Worm (Caenorhabditis elegans) whole organism, young adult: Measurements from ENCODE around the gene rsf-1.
A peak's percentile ranks its signal among the peaks of the same experiment; 100 is the strongest.

Experiments used
- D2030.7 ChIP-seq: fragments of 200-800 bp; sonication (Bioruptor generic); IDR thresholded peaks from 2 replicates; pipeline ENCODE4 v1.3.6; 2022; ENCODE audit warnings: missing genetic modification reagents, missing genetic modification characterization, missing compliant biosample characterization
- Y95B8A.8 ChIP-seq: fragments of 200-800 bp; sonication (Bioruptor generic); IDR thresholded peaks from 2 replicates; pipeline ENCODE4 v1.3.6; 2022; ENCODE audit warnings: missing genetic modification reagents, missing genetic modification characterization, missing compliant biosample characterization
- cebp-1 ChIP-seq, 2 experiments: fragments of 200-800 bp in 1 of 2; sonication (Bioruptor generic) in 1 of 2; sonication (generic microtip) in 1 of 2; IDR thresholded peaks in 1 of 2; optimal IDR thresholded peaks in 1 of 2; 2 replicates each; pipeline versions ENCODE4 v1.3.6 to Lab custom; 2017 to 2022; ENCODE audit warnings: missing compliant biosample characterization in 2 of 2, missing genetic modification characterization in 2 of 2, mild to moderate bottlenecking in 1 of 2, missing genetic modification reagents in 1 of 2, moderate library complexity in 1 of 2
- ceh-40 ChIP-seq: fragments of 200-800 bp; sonication (Bioruptor generic); IDR thresholded peaks from 2 replicates; pipeline ENCODE4 v1.3.6; 2022; ENCODE audit warnings: missing genetic modification characterization, missing compliant biosample characterization
- egl-44 ChIP-seq: fragments of 200-800 bp; sonication (Bioruptor generic); IDR thresholded peaks from 2 replicates; pipeline ENCODE4 v1.3.6; 2022; ENCODE audit warnings: missing genetic modification reagents, missing genetic modification characterization, missing compliant biosample characterization
- egrh-3 ChIP-seq: fragments of 200-800 bp; sonication (Bioruptor generic); IDR thresholded peaks from 2 replicates; pipeline ENCODE4 v1.3.6; 2022; ENCODE audit warnings: missing genetic modification reagents, missing genetic modification characterization, missing compliant biosample characterization
- let-607 ChIP-seq, 2 experiments: fragments of 200-800 bp in 1 of 2; sonication (Bioruptor generic) in 1 of 2; sonication (generic microtip) in 1 of 2; optimal IDR thresholded peaks; 2 replicates each; lab custom pipeline; 2016 to 2018; ENCODE audit warnings: mild to moderate bottlenecking in 2 of 2, missing compliant biosample characterization in 2 of 2, missing genetic modification characterization in 2 of 2, moderate library complexity in 2 of 2, missing genotype in 1 of 2
- lin-26 ChIP-seq: fragments of 200-800 bp; sonication (Bioruptor generic); IDR thresholded peaks from 2 replicates; pipeline ENCODE4 v1.3.6; 2022; ENCODE audit warnings: missing genetic modification reagents, missing genetic modification characterization, missing compliant biosample characterization
- madf-10 ChIP-seq: sonication (generic microtip); optimal IDR thresholded peaks from 2 replicates; lab custom pipeline; 2016; ENCODE audit warnings: mild to moderate bottlenecking, missing genetic modification characterization, missing compliant biosample characterization
- madf-6 ChIP-seq: fragments of 200-800 bp; sonication (Bioruptor generic); IDR thresholded peaks from 2 replicates; pipeline ENCODE4 v1.3.6; 2022; ENCODE audit warnings: missing genetic modification reagents, missing genetic modification characterization, missing compliant biosample characterization
- nfyb-1 ChIP-seq: fragments of 200-800 bp; sonication (Bioruptor generic); IDR thresholded peaks from 2 replicates; pipeline ENCODE4 v1.3.6; 2022; ENCODE audit warnings: missing genetic modification reagents, missing genetic modification characterization, missing compliant biosample characterization
- nhr-179 ChIP-seq: sonication (generic microtip); optimal IDR thresholded peaks from 2 replicates; lab custom pipeline; 2016; ENCODE audit warnings: mild to moderate bottlenecking, missing genetic modification characterization, missing compliant biosample characterization
- nhr-90 ChIP-seq: sonication (generic microtip); optimal IDR thresholded peaks from 2 replicates; lab custom pipeline; 2016; ENCODE audit warnings: missing genotype, mild to moderate bottlenecking, missing genetic modification characterization, missing compliant biosample characterization

DNA sequence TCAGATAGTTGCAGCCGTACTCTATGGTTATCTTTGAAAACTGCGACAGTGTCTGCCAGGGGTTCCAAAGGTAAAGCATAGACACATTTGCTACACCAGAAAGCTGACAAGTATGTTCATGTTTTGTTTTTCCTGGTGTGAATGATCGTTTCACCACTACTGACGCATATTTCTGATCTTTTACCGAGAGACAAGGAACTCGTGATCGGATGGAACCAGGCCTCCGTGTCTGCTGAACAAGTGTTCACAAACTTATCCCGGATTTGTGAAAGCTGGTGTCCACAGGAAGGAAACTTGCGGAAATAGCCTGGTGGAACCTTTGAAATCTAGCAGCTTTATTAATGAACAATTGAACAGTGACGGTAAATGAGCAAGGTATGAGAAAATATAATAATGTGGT lies 46.4 kb upstream of the rsf-1 start:
- TF ChIP-seq madf-6 (GFP tag; lab: Robert Waterston, UW) (peak; percentile 73), cebp-1 (GFP tag; IDR thresholded peaks at IDR 0.05; lab: Robert Waterston, UW) (no peak), cebp-1 (tag; optimal IDR thresholded peaks at IDR 0.05; lab: Kevin White, UChicago) (no peak), nfyb-1 (peak; percentile 59; the same call in 1 of the 2 replicates), egrh-3 (no peak), nhr-90 (tag; lab: Kevin White, UChicago) (no peak), nhr-179 (tag; lab: Kevin White, UChicago) (no peak), egl-44 (GFP tag; lab: Robert Waterston, UW) (no peak), madf-10 (tag; lab: Kevin White, UChicago) (no peak), D2030.7 (GFP tag; lab: Robert Waterston, UW) (0 out of 2 replicates have a peak, but pooled peaks have one; percentile 39), ceh-40 (GFP tag; lab: Robert Waterston, UW) (0 out of 2 replicates have a peak, but pooled peaks have one; percentile 37), lin-26 (GFP tag; lab: Robert Waterston, UW) (peak; percentile 71; the same call in 1 of the 2 replicates), let-607 (tag; optimal IDR thresholded peaks at IDR 0.05; lab: Kevin White, UChicago) (no peak), Y95B8A.8 (GFP tag; lab: Robert Waterston, UW) (no peak)
